Worm (Caenorhabditis elegans) whole organism, L4 larva: Measurements from ENCODE around the gene srh-212.
"Not testable (repeated sequence)": the region's sequence is repeated elsewhere in the genome, so short reads cannot be mapped to it uniquely, and the experiment has no call there.

ENCODE experiments used
- daf-8 ChIP-seq: fragments of 200-800 bp; sonication (Bioruptor generic); IDR thresholded peaks from 2 replicates; pipeline ENCODE4 v1.3.6; 2022; ENCODE audit warnings: missing genetic modification characterization, missing compliant biosample characterization
- dmd-9 ChIP-seq: fragments of 200-800 bp; sonication (Bioruptor generic); IDR thresholded peaks from 2 replicates; pipeline ENCODE4 v1.3.6; 2022; ENCODE audit warnings: missing genetic modification reagents, missing genetic modification characterization, missing compliant biosample characterization
- nhr-10 ChIP-seq: fragments of 150-350 bp; optimal IDR thresholded peaks from 2 replicates; lab custom pipeline; 2014; ENCODE audit warnings: missing biosample characterization, missing genetic modification characterization
- nhr-237 ChIP-seq: sonication (generic microtip); optimal IDR thresholded peaks from 2 replicates; lab custom pipeline; 2017; ENCODE audit warnings: missing biosample characterization, missing genetic modification characterization
- nhr-25 ChIP-seq: sonication (generic microtip); optimal IDR thresholded peaks from 2 replicates; lab custom pipeline; 2017; ENCODE audit warnings: missing genetic modification characterization, mild to moderate bottlenecking, missing compliant biosample characterization, antibody characterized with exemption, moderate library complexity, borderline replicate concordance; ENCODE audit not compliant: insufficient read depth
- nhr-28 ChIP-seq: fragments of 150-350 bp; optimal IDR thresholded peaks from 2 replicates; lab custom pipeline; 2014; ENCODE audit warnings: missing biosample characterization, missing genetic modification characterization
- nhr-77 ChIP-seq: fragments of 150-350 bp; optimal IDR thresholded peaks from 2 replicates; lab custom pipeline; 2014; ENCODE audit warnings: missing biosample characterization, missing genetic modification characterization
- snpc-4 ChIP-seq: fragments of 150-350 bp; optimal IDR thresholded peaks from 2 replicates; lab custom pipeline; 2014; ENCODE audit warnings: missing biosample characterization, missing genetic modification characterization
- ztf-11 ChIP-seq: fragments of 150-350 bp; optimal IDR thresholded peaks from 2 replicates; lab custom pipeline; 2014; ENCODE audit warnings: missing biosample characterization, missing genetic modification characterization

- not testable (repeated sequence) for TF ChIP-seq nhr-237 (tag; lab: Kevin White, UChicago); nhr-25 (tag; lab: Kevin White, UChicago); nhr-77 (tag; lab: Kevin White, UChicago); nhr-10 (tag; lab: Kevin White, UChicago); nhr-28; ztf-11 (tag; lab: Kevin White, UChicago); snpc-4 (tag; lab: Kevin White, UChicago); daf-8 (GFP tag; lab: Robert Waterston, UW); dmd-9
These were observed 24.5 kb downstream of the srh-212 start, which contains the start of gene F40C5.1 for ce11 chrV:3572408-3572807.
